Worm (Caenorhabditis elegans): ENCODE data around the gene acl-2.
A peak's percentile ranks its signal among the peaks of the same experiment; 100 is the strongest.

DNA sequence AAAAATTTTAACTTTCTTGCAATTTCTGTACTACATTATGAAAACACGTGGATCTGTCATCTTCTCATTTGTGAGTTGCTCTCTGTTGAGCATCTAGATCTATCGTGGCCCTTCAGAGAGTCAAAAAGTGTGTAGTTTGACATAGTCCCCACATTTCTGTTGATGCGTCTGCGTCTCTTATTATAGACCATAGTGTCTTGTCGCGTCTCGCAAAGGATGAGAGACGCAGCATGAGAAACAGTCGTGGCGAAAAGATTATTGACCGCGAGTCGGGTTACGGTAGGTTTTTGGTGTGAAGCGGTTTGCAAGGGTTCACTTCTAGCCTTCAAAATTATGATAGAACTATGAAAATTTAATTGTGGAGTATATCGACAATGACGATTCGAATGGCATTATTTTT lies 11.4 kb upstream of the acl-2 start:
- peak; percentile 71 for TF ChIP-seq unc-62 (GFP tag; optimal IDR thresholded peaks at IDR 0.05)
- no peak for TF ChIP-seq zip-8 (tag; optimal IDR thresholded peaks at IDR 0.05)
- no peak for TF ChIP-seq elt-1 (tag; optimal IDR thresholded peaks at IDR 0.05; ENCODE audit: borderline replicate concordance, insufficient read depth)
- TF ChIP-seq nhr-2 (tag; optimal IDR thresholded peaks at IDR 0.05): peak; percentile 0
- TF ChIP-seq sem-2 (GFP tag; optimal IDR thresholded peaks at IDR 0.05): no peak
- TF ChIP-seq tbx-8 (GFP tag; optimal IDR thresholded peaks at IDR 0.05): no peak
- TF ChIP-seq ces-1 (GFP tag; optimal IDR thresholded peaks at IDR 0.05): peak; percentile 77
- TF ChIP-seq blmp-1 (tag; optimal IDR thresholded peaks at IDR 0.05): no peak
- TF ChIP-seq snpc-4 (tag; optimal IDR thresholded peaks at IDR 0.05): no peak
- TF ChIP-seq ceh-39 (tag; optimal IDR thresholded peaks at IDR 0.05): peak; percentile 3
- TF ChIP-seq ztf-11 (tag; optimal IDR thresholded peaks at IDR 0.05): no peak
- peak; percentile 45 for TF ChIP-seq lin-13 (tag; optimal IDR thresholded peaks at IDR 0.05)
- no peak for TF ChIP-seq mab-5 (tag; optimal IDR thresholded peaks at IDR 0.05)
- TF ChIP-seq nhr-76 (tag; optimal IDR thresholded peaks at IDR 0.05): no peak
